Worm (Caenorhabditis elegans): Measurements from ENCODE around the gene clec-170.
A peak's percentile ranks its signal among the peaks of the same experiment; 100 is the strongest.

The clec-170 gene

ce11 chrIV:1231589-1231988 lies 35.1 kb upstream of the clec-170 start, which contains the start of gene W09G12.6:
TSS of gene W09G12.6 (plus strand) at chrIV:1231889.
- TF ChIP-seq R02D3.7 (tag; optimal IDR thresholded peaks at IDR 0.05), result no peak
- no peak for TF ChIP-seq tra-1 (GFP tag; IDR thresholded peaks at IDR 0.05)
- no peak for TF ChIP-seq dmd-6 (GFP tag; IDR thresholded peaks at IDR 0.05)
- no peak for TF ChIP-seq zfp-2 (tag; optimal IDR thresholded peaks at IDR 0.05)
- no peak for TF ChIP-seq gei-8 (GFP tag; optimal IDR thresholded peaks at IDR 0.05)
- TF ChIP-seq F44E2.7 (GFP tag; IDR thresholded peaks at IDR 0.05), result no peak
- TF ChIP-seq ceh-32 (tag; optimal IDR thresholded peaks at IDR 0.05; ENCODE audit: poor library complexity), result no peak
- TF ChIP-seq D1046.2 (GFP tag; IDR thresholded peaks at IDR 0.05), result no peak
- TF ChIP-seq ZK337.2 (GFP tag; IDR thresholded peaks at IDR 0.05), result no peak
- no peak for TF ChIP-seq F10B5.3 (tag; optimal IDR thresholded peaks at IDR 0.05)
- TF ChIP-seq cey-2 (tag; optimal IDR thresholded peaks at IDR 0.05; ENCODE audit: borderline replicate concordance, insufficient read depth), result no peak
- no peak for TF ChIP-seq nhr-25 (tag; optimal IDR thresholded peaks at IDR 0.05; ENCODE audit: borderline replicate concordance, insufficient read depth)
- TF ChIP-seq lin-38 (GFP tag; IDR thresholded peaks at IDR 0.05), result no peak
- TF ChIP-seq dmd-9 (GFP tag; IDR thresholded peaks at IDR 0.05), result no peak
- no peak for TF ChIP-seq nhr-77 (tag; optimal IDR thresholded peaks at IDR 0.05)
- TF ChIP-seq dpl-1 (GFP tag; optimal IDR thresholded peaks at IDR 0.05), result no peak

DNA sequence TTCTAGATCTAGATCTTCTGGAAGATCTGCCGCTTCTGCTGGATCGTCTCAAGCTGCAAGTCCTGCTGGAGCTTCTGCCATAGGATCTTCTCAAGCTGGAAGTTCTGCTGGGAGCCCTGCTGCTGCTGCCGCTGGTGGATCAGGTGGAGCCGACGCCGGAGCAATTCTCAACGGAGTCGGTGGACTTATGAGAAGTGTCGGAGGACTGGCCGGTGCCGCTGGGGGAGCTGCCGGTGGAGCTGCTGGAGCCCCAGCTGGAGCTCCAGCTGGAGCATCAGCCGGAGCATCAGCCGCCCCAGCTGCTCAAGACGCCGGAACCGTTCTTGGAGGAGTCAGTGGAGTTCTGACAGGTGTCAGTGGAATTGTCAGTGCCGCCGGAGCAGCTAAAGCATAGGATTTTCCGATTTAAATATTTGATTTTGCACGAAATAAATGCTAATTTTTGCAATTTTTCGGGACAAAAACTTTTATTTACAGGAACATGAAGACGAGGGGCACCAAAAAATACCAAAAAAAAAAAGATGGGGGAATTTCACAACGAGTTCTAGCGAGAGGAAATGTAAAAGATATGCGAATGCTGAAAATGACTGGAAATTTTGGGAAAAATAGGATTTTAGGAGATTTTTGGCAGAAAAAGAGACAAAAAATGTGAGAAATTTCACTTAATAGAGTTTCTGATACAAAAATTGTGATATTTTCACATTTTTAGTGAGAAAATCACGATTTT lies 34.1 kb upstream of the clec-170 start:
- TF ChIP-seq dmd-6 (GFP tag; IDR thresholded peaks at IDR 0.05) (no peak), lin-15B (tag; optimal IDR thresholded peaks at IDR 0.05) (no peak), F26F4.8 (GFP tag; conservative IDR thresholded peaks at IDR 0.05) (no peak), aha-1 (tag) (peak; percentile 90), snpc-1.2 (GFP tag; IDR thresholded peaks at IDR 0.05) (0 out of 2 replicates have a peak, but pooled peaks have one; percentile 40), F44E2.7 (GFP tag; IDR thresholded peaks at IDR 0.05) (no peak), nhr-237 (tag; optimal IDR thresholded peaks at IDR 0.05) (no peak), F49E8.2 (tag; optimal IDR thresholded peaks at IDR 0.05; ENCODE audit: borderline replicate concordance) (no peak), D1046.2 (GFP tag; IDR thresholded peaks at IDR 0.05) (no peak), dmd-8 (GFP tag; IDR thresholded peaks at IDR 0.05) (no peak), madf-5 (GFP tag; IDR thresholded peaks at IDR 0.05) (0 out of 4 replicates have a peak, but pooled peaks of 1 of the 2 experiments have one; percentile 35), ceh-44 (GFP tag; IDR thresholded peaks at IDR 0.05) (no peak), ces-1 (GFP tag; optimal IDR thresholded peaks at IDR 0.05) (no peak), fkh-10 (GFP tag; optimal IDR thresholded peaks at IDR 0.05) (no peak), lir-3 (tag; optimal IDR thresholded peaks at IDR 0.05) (no peak), tra-1 (GFP tag; IDR thresholded peaks at IDR 0.05) (no peak), R02D3.7 (tag; optimal IDR thresholded peaks at IDR 0.05) (no peak), pha-4 (GFP tag; IDR thresholded peaks at IDR 0.05) (peak; percentile 69; the same call in 1 of the 2 replicates), pha-4 (tag; optimal IDR thresholded peaks at IDR 0.05) (no peak), lin-29 (GFP tag; IDR thresholded peaks at IDR 0.05) (no peak), Y48G9A.11 (GFP tag; IDR thresholded peaks at IDR 0.05) (no peak), mxl-3 (GFP tag; optimal IDR thresholded peaks at IDR 0.05) (no peak), zfp-2 (tag; optimal IDR thresholded peaks at IDR 0.05) (no peak), nhr-102 (tag; optimal IDR thresholded peaks at IDR 0.05) (no peak), set-16 (GFP tag; IDR thresholded peaks at IDR 0.05) (peak; percentile 99), egl-43 (GFP tag; IDR thresholded peaks at IDR 0.05) (peak; percentile 63), T20F7.1 (GFP tag; optimal IDR thresholded peaks at IDR 0.05) (no peak), ceh-32 (tag; optimal IDR thresholded peaks at IDR 0.05; ENCODE audit: poor library complexity) (no peak), duxl-1 (tag; optimal IDR thresholded peaks at IDR 0.05; ENCODE audit: poor library complexity) (no peak), ztf-7 (tag; optimal IDR thresholded peaks at IDR 0.05) (no peak), zfp-3 (GFP tag; conservative IDR thresholded peaks at IDR 0.05) (no peak)

Data from whole organism, L4 larva.